Worm (Caenorhabditis elegans): ENCODE data around the gene nlg-1.

The nlg-1 gene

ce11 chrX:13583895-13584344 lies 47.1 kb downstream of the nlg-1 start (continued):
- TF ChIP-seq Y105C5A.15 (GFP tag; IDR thresholded peaks at IDR 0.05) = no peak
- TF ChIP-seq vab-7 (GFP tag; IDR thresholded peaks at IDR 0.05) = no peak
- no peak for TF ChIP-seq nhr-6 (tag; optimal IDR thresholded peaks at IDR 0.05)
- no peak for TF ChIP-seq snpc-1.2 (GFP tag; IDR thresholded peaks at IDR 0.05)
- TF ChIP-seq zip-2 (tag; optimal IDR thresholded peaks at IDR 0.05) = peak; percentile 4
- no peak for TF ChIP-seq unc-62 (GFP tag; optimal IDR thresholded peaks at IDR 0.05 in 1 of 2)
- no peak for TF ChIP-seq unc-62 (tag; optimal IDR thresholded peaks at IDR 0.05)
- no peak for TF ChIP-seq zag-1 (tag; optimal IDR thresholded peaks at IDR 0.05)
- no peak for TF ChIP-seq pha-4 (GFP tag; IDR thresholded peaks at IDR 0.05)
- TF ChIP-seq pha-4 (tag; optimal IDR thresholded peaks at IDR 0.05) = no peak
- TF ChIP-seq daf-8 (GFP tag; IDR thresholded peaks at IDR 0.05) = no peak
- TF ChIP-seq duxl-1 (tag; optimal IDR thresholded peaks at IDR 0.05; ENCODE audit: poor library complexity) = no peak
- no peak for TF ChIP-seq nhr-76 (tag; optimal IDR thresholded peaks at IDR 0.05)
- TF ChIP-seq T20F7.1 (GFP tag; optimal IDR thresholded peaks at IDR 0.05) = no peak
- TF ChIP-seq nhr-102 (tag; optimal IDR thresholded peaks at IDR 0.05) = peak; percentile 65
- TF ChIP-seq sdz-12 (GFP tag; optimal IDR thresholded peaks at IDR 0.05) = no peak
- no peak for TF ChIP-seq lir-3 (tag; optimal IDR thresholded peaks at IDR 0.05)
- no peak for TF ChIP-seq ceh-82 (tag; optimal IDR thresholded peaks at IDR 0.05)
- no peak for TF ChIP-seq ceh-44 (GFP tag; IDR thresholded peaks at IDR 0.05)
- peak; percentile 17 for TF ChIP-seq nhr-28 (tag; optimal IDR thresholded peaks at IDR 0.05)
- peak; percentile 1 for TF ChIP-seq spr-1 (tag; optimal IDR thresholded peaks at IDR 0.05)
- no peak for TF ChIP-seq madf-9 (GFP tag; conservative IDR thresholded peaks at IDR 0.05)
- no peak for TF ChIP-seq ceh-32 (tag; optimal IDR thresholded peaks at IDR 0.05; ENCODE audit: poor library complexity)
- TF ChIP-seq saeg-2 (GFP tag; IDR thresholded peaks at IDR 0.05) = 0 out of 2 replicates have a peak, but pooled peaks have one; percentile 16
- peak; percentile 39 for TF ChIP-seq nhr-48 (tag; optimal IDR thresholded peaks at IDR 0.05)
- TF ChIP-seq hif-1 (tag; optimal IDR thresholded peaks at IDR 0.05) = peak in 1 of 2 experiments; percentile 42
- TF ChIP-seq hmg-1.1 (GFP tag; IDR thresholded peaks at IDR 0.05) = peak; percentile 48; the same call in 1 of the 2 replicates
- no peak for TF ChIP-seq madf-5 (GFP tag; IDR thresholded peaks at IDR 0.05)
- TF ChIP-seq T26A8.4 (GFP tag; IDR thresholded peaks at IDR 0.05) = no peak; the same call in 1 of the 2 replicates
- peak; percentile 72 for TF ChIP-seq mep-1 (tag; optimal IDR thresholded peaks at IDR 0.05)
- TF ChIP-seq daf-16 (GFP tag; optimal IDR thresholded peaks at IDR 0.05) = peak; percentile 18 to 32
- TF ChIP-seq daf-16 (tag; optimal IDR thresholded peaks at IDR 0.05) = peak; percentile 80
- no peak for TF ChIP-seq R02D3.7 (tag; optimal IDR thresholded peaks at IDR 0.05)
- peak; percentile 36 for TF ChIP-seq rbr-2 (tag; optimal IDR thresholded peaks at IDR 0.05)
- TF ChIP-seq unc-130 (GFP tag; optimal IDR thresholded peaks at IDR 0.05) = no peak
- no peak for TF ChIP-seq ztf-11 (tag; optimal IDR thresholded peaks at IDR 0.05)
- no peak for TF ChIP-seq lin-1 (GFP tag; IDR thresholded peaks at IDR 0.05)
- TF ChIP-seq lin-38 (GFP tag; IDR thresholded peaks at IDR 0.05) = no peak
- TF ChIP-seq F44E2.7 (GFP tag; IDR thresholded peaks at IDR 0.05) = no peak
- 0 out of 2 replicates have a peak, but pooled peaks have one; percentile 28 for TF ChIP-seq nhr-42 (GFP tag; IDR thresholded peaks at IDR 0.05)

- TF ChIP-seq nhr-11 (tag; optimal IDR thresholded peaks at IDR 0.05) (no peak), nhr-42 (GFP tag; IDR thresholded peaks at IDR 0.05) (no peak), dve-1 (tag; optimal IDR thresholded peaks at IDR 0.05; ENCODE audit: insufficient read depth) (no peak)
Observed at ce11 chrX:13581820-13582219, 49.2 kb downstream of the nlg-1 start, which contains the start of gene F54B11.10. Gene F54B11.10, plus strand, starts transcription at chrX:13582120.
